In the genomic region with DNA sequence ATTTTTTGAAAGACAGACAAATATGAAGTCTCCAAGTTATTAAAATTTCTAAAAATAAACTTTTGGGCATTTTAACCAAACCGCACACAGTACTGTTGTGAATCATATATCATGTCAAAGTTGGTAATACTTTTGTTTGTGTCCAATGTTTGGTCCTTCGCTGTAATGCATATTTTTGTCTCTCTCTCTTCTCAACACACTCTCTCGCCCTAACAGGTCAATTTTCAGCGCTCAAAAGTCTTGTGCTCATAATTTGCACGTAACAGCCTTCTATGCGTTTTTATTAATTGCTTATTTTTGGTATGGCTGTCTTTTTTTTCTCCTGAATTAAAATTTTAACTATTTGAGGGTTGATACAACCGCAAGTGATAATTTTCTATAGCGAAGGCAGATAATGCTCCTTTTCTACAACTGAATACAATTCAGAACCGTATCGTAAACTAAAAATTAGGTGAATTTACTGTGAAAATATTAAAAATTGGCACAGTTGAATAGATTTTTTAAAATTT, we compare ENCODE assay signal across 2 worm cellular contexts.
TF ChIP-seq lines count a peak whose summit lies in the region.

No protein-coding gene starts in this region.

TF ChIP-seq in whole organism, L4 larva, 104 proteins besides CTCF, POLR2A, EP300 and RAD21:
- TF ChIP-seq daf-16 (GFP tag; optimal IDR thresholded peaks at IDR 0.05; lab: Kevin White, UChicago) = no peak
- TF ChIP-seq daf-16 (tag; optimal IDR thresholded peaks at IDR 0.05; lab: Kevin White, UChicago) = no peak
- no peak for TF ChIP-seq aly-2 (tag; optimal IDR thresholded peaks at IDR 0.05; lab: Kevin White, UChicago)
- TF ChIP-seq fkh-10 (GFP tag; optimal IDR thresholded peaks at IDR 0.05; lab: Kevin White, UChicago) = no peak
- TF ChIP-seq dve-1 (tag; optimal IDR thresholded peaks at IDR 0.05; lab: Kevin White, UChicago; ENCODE audit: insufficient read depth) = no peak
- TF ChIP-seq nhr-41 (GFP tag; IDR thresholded peaks at IDR 0.05; lab: Robert Waterston, UW) = no peak
- no peak for TF ChIP-seq tag-97 (GFP tag; IDR thresholded peaks at IDR 0.05; lab: Robert Waterston, UW)
- no peak for TF ChIP-seq tra-1 (GFP tag; IDR thresholded peaks at IDR 0.05; lab: Robert Waterston, UW)
- no peak for TF ChIP-seq daf-8 (GFP tag; IDR thresholded peaks at IDR 0.05; lab: Robert Waterston, UW)
- TF ChIP-seq jun-1 (tag; optimal IDR thresholded peaks at IDR 0.05; lab: Kevin White, UChicago) = peak; percentile 11
- no peak for TF ChIP-seq nhr-76 (tag; optimal IDR thresholded peaks at IDR 0.05; lab: Kevin White, UChicago)
- no peak for TF ChIP-seq egl-27 (tag; optimal IDR thresholded peaks at IDR 0.05; lab: Kevin White, UChicago)
- TF ChIP-seq unc-62 (GFP tag; optimal IDR thresholded peaks at IDR 0.05 in 1 of 2; lab: Kevin White, UChicago) = peak in 1 of 2 experiments; percentile 56
- no peak for TF ChIP-seq unc-62 (tag; optimal IDR thresholded peaks at IDR 0.05; lab: Kevin White, UChicago)
- TF ChIP-seq dmd-8 (GFP tag; IDR thresholded peaks at IDR 0.05; lab: Robert Waterston, UW) = 0 out of 2 replicates have a peak, but pooled peaks have one; percentile 14
- no peak for TF ChIP-seq skn-1 (tag; optimal IDR thresholded peaks at IDR 0.05; lab: Kevin White, UChicago)
- TF ChIP-seq zip-2 (tag; optimal IDR thresholded peaks at IDR 0.05; lab: Kevin White, UChicago) = no peak
- TF ChIP-seq ceh-44 (GFP tag; IDR thresholded peaks at IDR 0.05; lab: Robert Waterston, UW) = no peak
- TF ChIP-seq nhr-102 (tag; optimal IDR thresholded peaks at IDR 0.05; lab: Kevin White, UChicago) = peak; percentile 33
- peak in 1 of 2 experiments; percentile 76 for TF ChIP-seq hif-1 (tag; optimal IDR thresholded peaks at IDR 0.05; lab: Kevin White, UChicago)
- TF ChIP-seq ces-1 (GFP tag; optimal IDR thresholded peaks at IDR 0.05; lab: Kevin White, UChicago) = no peak
- no peak for TF ChIP-seq ZK546.5 (tag; optimal IDR thresholded peaks at IDR 0.05; lab: Kevin White, UChicago)
- peak; percentile 44 for TF ChIP-seq nhr-48 (tag; optimal IDR thresholded peaks at IDR 0.05; lab: Kevin White, UChicago)
- TF ChIP-seq R02D3.7 (tag; optimal IDR thresholded peaks at IDR 0.05; lab: Kevin White, UChicago) = no peak
- TF ChIP-seq gei-8 (GFP tag; optimal IDR thresholded peaks at IDR 0.05; lab: Kevin White, UChicago) = no peak
- 0 out of 2 replicates have a peak, but pooled peaks have one; percentile 40 for TF ChIP-seq nhr-42 (GFP tag; IDR thresholded peaks at IDR 0.05; lab: Robert Waterston, UW)
- TF ChIP-seq dpl-1 (GFP tag; optimal IDR thresholded peaks at IDR 0.05; lab: Kevin White, UChicago) = no peak
- peak; percentile 79 for TF ChIP-seq aha-1 (tag; lab: Kevin White, UChicago)
- no peak for TF ChIP-seq ceh-62 (tag; optimal IDR thresholded peaks at IDR 0.05; lab: Kevin White, UChicago)
- TF ChIP-seq lin-1 (GFP tag; IDR thresholded peaks at IDR 0.05; lab: Robert Waterston, UW) = no peak
- no peak for TF ChIP-seq ztf-7 (tag; optimal IDR thresholded peaks at IDR 0.05; lab: Kevin White, UChicago)
- TF ChIP-seq mdt-29 (GFP tag; IDR thresholded peaks at IDR 0.05; lab: Robert Waterston, UW) = no peak
- TF ChIP-seq Y48G9A.11 (GFP tag; IDR thresholded peaks at IDR 0.05; lab: Robert Waterston, UW) = no peak
- TF ChIP-seq dmd-6 (GFP tag; IDR thresholded peaks at IDR 0.05; lab: Robert Waterston, UW) = no peak
- TF ChIP-seq ceh-28 (tag; optimal IDR thresholded peaks at IDR 0.05; lab: Kevin White, UChicago) = no peak

TF ChIP-seq in whole organism, young adult, 124 proteins besides CTCF, POLR2A, EP300 and RAD21:
- TF ChIP-seq C06A6.2 (GFP tag; conservative IDR thresholded peaks at IDR 0.05; lab: Robert Waterston, UW) (no peak), sptf-2 (GFP tag; optimal IDR thresholded peaks at IDR 0.05; lab: Kevin White, UChicago) (no peak), mel-28 (tag; optimal IDR thresholded peaks at IDR 0.05; lab: Kevin White, UChicago; ENCODE audit: borderline replicate concordance) (no peak), lin-26 (GFP tag; IDR thresholded peaks at IDR 0.05; lab: Robert Waterston, UW) (no peak), lsl-1 (GFP tag; optimal IDR thresholded peaks at IDR 0.05; lab: Kevin White, UChicago) (no peak), nfya-1 (tag; optimal IDR thresholded peaks at IDR 0.05; lab: Kevin White, UChicago; ENCODE audit: borderline replicate concordance, insufficient read depth) (no peak), F23B12.7 (tag; optimal IDR thresholded peaks at IDR 0.05; lab: Kevin White, UChicago; ENCODE audit: insufficient read depth) (no peak), snpc-4 (GFP tag; optimal IDR thresholded peaks at IDR 0.05; lab: Kevin White, UChicago) (no peak), snpc-4 (tag; optimal IDR thresholded peaks at IDR 0.05; lab: Kevin White, UChicago) (no peak), dpff-1 (tag; optimal IDR thresholded peaks at IDR 0.05; lab: Kevin White, UChicago) (no peak), madf-3 (GFP tag; IDR thresholded peaks at IDR 0.05; lab: Robert Waterston, UW) (no peak), madf-10 (tag; optimal IDR thresholded peaks at IDR 0.05; lab: Kevin White, UChicago) (no peak), B0019.2 (GFP tag; conservative IDR thresholded peaks at IDR 0.05; lab: Robert Waterston, UW) (no peak), fkh-3 (tag; optimal IDR thresholded peaks at IDR 0.05; lab: Kevin White, UChicago) (peak; percentile 14), ets-4 (GFP tag; optimal IDR thresholded peaks at IDR 0.05; lab: Kevin White, UChicago) (no peak), B0336.3 (GFP tag; IDR thresholded peaks at IDR 0.05; lab: Robert Waterston, UW) (peak; percentile 74), F22D6.2 (tag; optimal IDR thresholded peaks at IDR 0.05; lab: Kevin White, UChicago) (no peak), madf-6 (GFP tag; IDR thresholded peaks at IDR 0.05; lab: Robert Waterston, UW) (peak; percentile 4; the same call in 1 of the 2 replicates), tbx-9 (tag; optimal IDR thresholded peaks at IDR 0.05; lab: Kevin White, UChicago; ENCODE audit: borderline replicate concordance) (no peak), K12H6.12 (tag; optimal IDR thresholded peaks at IDR 0.05; lab: Kevin White, UChicago) (no peak), Y53G8AR.9 (GFP tag; conservative IDR thresholded peaks at IDR 0.05; lab: Robert Waterston, UW) (0 out of 2 replicates have a peak, but pooled peaks have one; percentile 82), hmg-1.2 (GFP tag; IDR thresholded peaks at IDR 0.05; lab: Robert Waterston, UW) (no peak), gei-17 (GFP tag; optimal IDR thresholded peaks at IDR 0.05; lab: Kevin White, UChicago) (peak; percentile 10), ztf-6 (GFP tag; IDR thresholded peaks at IDR 0.05; lab: Robert Waterston, UW) (no peak), ceh-91 (GFP tag; IDR thresholded peaks at IDR 0.05; lab: Robert Waterston, UW) (no peak), lin-35 (GFP tag; optimal IDR thresholded peaks at IDR 0.05; lab: Kevin White, UChicago) (no peak), nfyb-1 (GFP tag; IDR thresholded peaks at IDR 0.05; lab: Robert Waterston, UW) (0 out of 2 replicates have a peak, but pooled peaks have one; percentile 22), tlf-1 (GFP tag; optimal IDR thresholded peaks at IDR 0.05; lab: Kevin White, UChicago) (peak; percentile 37), repo-1 (tag; optimal IDR thresholded peaks at IDR 0.05; lab: Kevin White, UChicago) (peak; percentile 64), nhr-179 (tag; optimal IDR thresholded peaks at IDR 0.05; lab: Kevin White, UChicago) (no peak), unc-130 (GFP tag; optimal IDR thresholded peaks at IDR 0.05; lab: Kevin White, UChicago) (no peak), Y53F4B.3 (GFP tag; IDR thresholded peaks at IDR 0.05; lab: Robert Waterston, UW) (no peak), nhr-120 (GFP tag; IDR thresholded peaks at IDR 0.05; lab: Robert Waterston, UW) (no peak), aptf-2 (GFP tag; conservative IDR thresholded peaks at IDR 0.05; lab: Robert Waterston, UW) (no peak), nhr-27 (tag; optimal IDR thresholded peaks at IDR 0.05; lab: Kevin White, UChicago) (no peak), zim-3 (tag; optimal IDR thresholded peaks at IDR 0.05; lab: Kevin White, UChicago) (no peak), B0035.1 (tag; optimal IDR thresholded peaks at IDR 0.05; lab: Kevin White, UChicago) (no peak), ztf-3 (GFP tag; optimal IDR thresholded peaks at IDR 0.05; lab: Kevin White, UChicago) (no peak), him-1 (tag; optimal IDR thresholded peaks at IDR 0.05; lab: Kevin White, UChicago) (no peak), nfya-2 (GFP tag; IDR thresholded peaks at IDR 0.05; lab: Robert Waterston, UW) (no peak), hrde-1 (tag; optimal IDR thresholded peaks at IDR 0.05; lab: Kevin White, UChicago; ENCODE audit: borderline replicate concordance) (no peak), die-1 (tag; optimal IDR thresholded peaks at IDR 0.05; lab: Kevin White, UChicago) (no peak), chd-7 (tag; optimal IDR thresholded peaks at IDR 0.05; lab: Kevin White, UChicago) (no peak), egl-18 (GFP tag; IDR thresholded peaks at IDR 0.05; lab: Robert Waterston, UW) (0 out of 2 replicates have a peak, but pooled peaks have one; percentile 61), cebp-1 (GFP tag; IDR thresholded peaks at IDR 0.05; lab: Robert Waterston, UW) (no peak), cebp-1 (tag; optimal IDR thresholded peaks at IDR 0.05; lab: Kevin White, UChicago) (no peak), aptf-3 (GFP tag; IDR thresholded peaks at IDR 0.05; lab: Robert Waterston, UW) (no peak), athp-1 (tag; optimal IDR thresholded peaks at IDR 0.05; lab: Kevin White, UChicago) (no peak), attf-3 (GFP tag; conservative IDR thresholded peaks at IDR 0.05; lab: Robert Waterston, UW) (no peak), D2030.7 (GFP tag; IDR thresholded peaks at IDR 0.05; lab: Robert Waterston, UW) (no peak), T07F8.4 (tag; optimal IDR thresholded peaks at IDR 0.05; lab: Kevin White, UChicago) (no peak), ztf-22 (GFP tag; optimal IDR thresholded peaks at IDR 0.05; lab: Kevin White, UChicago) (no peak), snpc-1.1 (tag; optimal IDR thresholded peaks at IDR 0.05; lab: Kevin White, UChicago; ENCODE audit: insufficient read depth) (no peak)
